Fruit fly (Drosophila melanogaster) whole organism, prepupa: Measurements from ENCODE around the gene PLCXD.
A peak's percentile ranks its signal among the peaks of the same experiment; 100 is the strongest.

Source experiments
- Blimp-1 ChIP-seq: fragments of 200-800 bp; sonication (Bioruptor generic); optimal IDR thresholded peaks from 3 replicates; lab custom pipeline; 2017; ENCODE audit warnings: missing biosample characterization, missing genetic modification characterization, mild to moderate bottlenecking, moderate library complexity, missing genetic modification reagents
- CG10631 ChIP-seq: fragments of 200-800 bp; sonication (Bioruptor generic); optimal IDR thresholded peaks from 2 replicates; lab custom pipeline; 2016; ENCODE audit warnings: missing biosample characterization, missing genetic modification characterization
- CG10669 ChIP-seq: fragments of 200-800 bp; sonication (Bioruptor generic); optimal IDR thresholded peaks from 3 replicates; lab custom pipeline; 2018; ENCODE audit warnings: missing biosample characterization, mild to moderate bottlenecking, missing genetic modification characterization, moderate library complexity
- CG11294 ChIP-seq: fragments of 200-800 bp; sonication (Bioruptor generic); IDR thresholded peaks from 2 replicates; pipeline ENCODE4 v1.3.6; 2022; ENCODE audit warnings: missing biosample characterization, missing genetic modification characterization
- CG11762 ChIP-seq: fragments of 200-800 bp; sonication (Bioruptor generic); optimal IDR thresholded peaks from 3 replicates; lab custom pipeline; 2016; ENCODE audit warnings: missing biosample characterization, missing genetic modification characterization; ENCODE audit not compliant: insufficient read depth
- CG11902 ChIP-seq: fragments of 200-800 bp; sonication (Bioruptor generic); optimal IDR thresholded peaks from 3 replicates; lab custom pipeline; 2016; ENCODE audit warnings: missing biosample characterization, missing genetic modification characterization
- CG1621 ChIP-seq: fragments of 200-800 bp; sonication (Bioruptor generic); optimal IDR thresholded peaks from 3 replicates; lab custom pipeline; 2018; ENCODE audit warnings: missing biosample characterization, mild to moderate bottlenecking, missing genetic modification characterization
- CG16779 ChIP-seq: fragments of 200-800 bp; sonication (Bioruptor generic); optimal IDR thresholded peaks from 3 replicates; lab custom pipeline; 2017; ENCODE audit warnings: missing biosample characterization, mild to moderate bottlenecking, missing genetic modification characterization
- CG3032 ChIP-seq: fragments of 200-800 bp; optimal IDR thresholded peaks from 2 replicates; lab custom pipeline; 2019; ENCODE audit warnings: missing biosample characterization, mild to moderate bottlenecking, missing genetic modification characterization, moderate library complexity
- CG31627 ChIP-seq: fragments of 200-800 bp; sonication (Bioruptor generic); optimal IDR thresholded peaks from 3 replicates; lab custom pipeline; 2016; ENCODE audit warnings: missing biosample characterization, missing genetic modification characterization
- CG32006 ChIP-seq: fragments of 200-800 bp; sonication (Bioruptor generic); optimal IDR thresholded peaks from 3 replicates; lab custom pipeline; 2017; ENCODE audit warnings: missing biosample characterization, mild to moderate bottlenecking, missing genetic modification characterization
- CG34406 ChIP-seq: fragments of 200-800 bp; sonication (Bioruptor generic); optimal IDR thresholded peaks from 3 replicates; lab custom pipeline; 2016; ENCODE audit warnings: missing biosample characterization, missing genetic modification characterization
- CG4318 ChIP-seq: fragments of 200-800 bp; sonication (Bioruptor generic); optimal IDR thresholded peaks from 3 replicates; lab custom pipeline; 2017; ENCODE audit warnings: missing biosample characterization, mild to moderate bottlenecking, missing genetic modification characterization
- CG6163 ChIP-seq: fragments of 200-800 bp; sonication (Bioruptor generic); IDR thresholded peaks from 3 replicates; pipeline ENCODE4 v1.3.6; 2022; ENCODE audit warnings: missing biosample characterization, missing genetic modification characterization
- CG6276 ChIP-seq: fragments of 200-800 bp; sonication (Bioruptor generic); optimal IDR thresholded peaks from 2 replicates; lab custom pipeline; 2017; ENCODE audit warnings: missing biosample characterization, mild to moderate bottlenecking, missing genetic modification characterization
- CG6792 ChIP-seq: fragments of 200-800 bp; sonication (Bioruptor generic); optimal IDR thresholded peaks from 3 replicates; lab custom pipeline; 2016; ENCODE audit warnings: missing biosample characterization, missing genetic modification characterization
- CG6854 ChIP-seq: fragments of 200-800 bp; sonication (Bioruptor generic); optimal IDR thresholded peaks from 2 replicates; lab custom pipeline; 2017; ENCODE audit warnings: missing biosample characterization, mild to moderate bottlenecking, missing genetic modification characterization
- CG7368 ChIP-seq: fragments of 200-800 bp; sonication (Bioruptor generic); optimal IDR thresholded peaks from 3 replicates; lab custom pipeline; 2016; ENCODE audit warnings: missing biosample characterization, missing genetic modification characterization
- CG8319 ChIP-seq: fragments of 200-800 bp; sonication (Bioruptor generic); optimal IDR thresholded peaks from 3 replicates; lab custom pipeline; 2016; ENCODE audit warnings: missing biosample characterization, missing genetic modification characterization
- Eip75B ChIP-seq: fragments of 200-800 bp; sonication (Bioruptor generic); optimal IDR thresholded peaks from 3 replicates; lab custom pipeline; 2016; ENCODE audit warnings: missing biosample characterization, missing genetic modification characterization
- Eip93F ChIP-seq: fragments of 200-800 bp; sonication (Bioruptor generic); optimal IDR thresholded peaks from 2 replicates; lab custom pipeline; 2016; ENCODE audit warnings: missing biosample characterization, mild to moderate bottlenecking, missing genetic modification characterization
- Ets21C ChIP-seq: fragments of 200-800 bp; sonication (Bioruptor generic); optimal IDR thresholded peaks from 3 replicates; lab custom pipeline; 2016; ENCODE audit warnings: missing biosample characterization, missing genetic modification characterization
- Ets96B ChIP-seq: fragments of 200-800 bp; optimal IDR thresholded peaks from 2 replicates; lab custom pipeline; 2019; ENCODE audit warnings: missing biosample characterization, mild to moderate bottlenecking, missing genetic modification characterization, moderate library complexity
- Hr38 ChIP-seq: sonication (Bioruptor generic); optimal IDR thresholded peaks from 2 replicates; lab custom pipeline; 2016; ENCODE audit warnings: missing biosample characterization, missing genetic modification characterization
- Hr39 ChIP-seq: fragments of 200-800 bp; sonication (Bioruptor generic); optimal IDR thresholded peaks from 2 replicates; lab custom pipeline; 2016; ENCODE audit warnings: missing biosample characterization, missing genetic modification characterization
- Lpt ChIP-seq: fragments of 200-800 bp; sonication (Bioruptor generic); optimal IDR thresholded peaks from 3 replicates; lab custom pipeline; 2016; ENCODE audit warnings: missing biosample characterization, missing genetic modification characterization
- Met ChIP-seq: fragments of 200-800 bp; sonication (Bioruptor generic); optimal IDR thresholded peaks from 3 replicates; lab custom pipeline; 2016; ENCODE audit warnings: missing biosample characterization, missing genetic modification characterization
- Smox ChIP-seq: fragments of 200-800 bp; sonication (Bioruptor generic); optimal IDR thresholded peaks from 3 replicates; lab custom pipeline; 2016; ENCODE audit warnings: missing biosample characterization, missing genetic modification characterization
- Sox102F ChIP-seq: fragments of 200-800 bp; sonication (Bioruptor generic); optimal IDR thresholded peaks from 2 replicates; lab custom pipeline; 2016; ENCODE audit warnings: missing biosample characterization, mild to moderate bottlenecking, missing genetic modification characterization
- Sox14 ChIP-seq: fragments of 200-800 bp; sonication (Bioruptor generic); optimal IDR thresholded peaks from 3 replicates; lab custom pipeline; 2016; ENCODE audit warnings: missing biosample characterization, missing genetic modification characterization
- Sox15 ChIP-seq: fragments of 200-800 bp; sonication (Bioruptor generic); optimal IDR thresholded peaks from 3 replicates; lab custom pipeline; 2016; ENCODE audit warnings: missing biosample characterization, missing genetic modification characterization
- achi ChIP-seq: fragments of 200-800 bp; sonication (Bioruptor generic); optimal IDR thresholded peaks from 3 replicates; lab custom pipeline; 2016; ENCODE audit warnings: missing biosample characterization, missing genetic modification characterization
- acj6 ChIP-seq: fragments of 200-800 bp; sonication (Bioruptor generic); optimal IDR thresholded peaks from 3 replicates; lab custom pipeline; 2016; ENCODE audit warnings: missing biosample characterization, missing genetic modification characterization
- dac ChIP-seq: fragments of 200-800 bp; sonication (Bioruptor generic); optimal IDR thresholded peaks from 2 replicates; lab custom pipeline; 2017; ENCODE audit warnings: missing biosample characterization, mild to moderate bottlenecking, missing genetic modification characterization
- eg ChIP-seq: fragments of 200-800 bp; sonication (Bioruptor generic); IDR thresholded peaks from 3 replicates; pipeline ENCODE4 v1.3.6; 2022; ENCODE audit warnings: missing biosample characterization, missing genetic modification characterization
- esn ChIP-seq: fragments of 200-800 bp; sonication (Bioruptor generic); optimal IDR thresholded peaks from 2 replicates; lab custom pipeline; 2016; ENCODE audit warnings: missing biosample characterization, mild to moderate bottlenecking, missing genetic modification characterization, moderate library complexity
- fd59A ChIP-seq: fragments of 200-800 bp; sonication (Bioruptor generic); optimal IDR thresholded peaks from 2 replicates; lab custom pipeline; 2017; ENCODE audit warnings: missing biosample characterization, mild to moderate bottlenecking, missing genetic modification characterization, missing genetic modification reagents
- fd85E ChIP-seq: fragments of 200-800 bp; sonication (Bioruptor generic); optimal IDR thresholded peaks from 3 replicates; lab custom pipeline; 2016; ENCODE audit warnings: missing biosample characterization, missing genetic modification characterization
- fkh ChIP-seq: fragments of 200-800 bp; sonication (Bioruptor generic); optimal IDR thresholded peaks from 3 replicates; lab custom pipeline; 2017; ENCODE audit warnings: missing biosample characterization, mild to moderate bottlenecking, missing genetic modification characterization, moderate library complexity
- net ChIP-seq: fragments of 200-800 bp; sonication (Bioruptor generic); optimal IDR thresholded peaks from 3 replicates; lab custom pipeline; 2016; ENCODE audit warnings: missing biosample characterization, missing genetic modification characterization
- salr ChIP-seq, 2 experiments: fragments of 200-800 bp; sonication (Bioruptor generic); optimal IDR thresholded peaks; 3 replicates each; lab custom pipeline; 2016 to 2018; ENCODE audit warnings: missing biosample characterization in 2 of 2, missing genetic modification characterization in 2 of 2, mild to moderate bottlenecking in 1 of 2
- ss ChIP-seq, 2 experiments: fragments of 200-800 bp; sonication (Bioruptor generic); optimal IDR thresholded peaks; 2 replicates in 1 of 2; 3 replicates in 1 of 2; lab custom pipeline; 2017 to 2018; ENCODE audit warnings: mild to moderate bottlenecking in 2 of 2, missing biosample characterization in 2 of 2, missing genetic modification characterization in 2 of 2, moderate library complexity in 1 of 2
- svp ChIP-seq: fragments of 200-800 bp; sonication (Bioruptor generic); peaks from one replicate; lab custom pipeline; 2016; ENCODE audit warnings: missing biosample characterization, missing genetic modification characterization
- topi ChIP-seq: fragments of 200-800 bp; sonication (Bioruptor generic); optimal IDR thresholded peaks from 3 replicates; lab custom pipeline; 2016; ENCODE audit warnings: missing biosample characterization, missing genetic modification characterization
- vri ChIP-seq: fragments of 200-800 bp; sonication (Bioruptor generic); optimal IDR thresholded peaks from 3 replicates; lab custom pipeline; 2016; ENCODE audit warnings: missing biosample characterization, mild to moderate bottlenecking, missing genetic modification characterization

PLCXD gene

DNA sequence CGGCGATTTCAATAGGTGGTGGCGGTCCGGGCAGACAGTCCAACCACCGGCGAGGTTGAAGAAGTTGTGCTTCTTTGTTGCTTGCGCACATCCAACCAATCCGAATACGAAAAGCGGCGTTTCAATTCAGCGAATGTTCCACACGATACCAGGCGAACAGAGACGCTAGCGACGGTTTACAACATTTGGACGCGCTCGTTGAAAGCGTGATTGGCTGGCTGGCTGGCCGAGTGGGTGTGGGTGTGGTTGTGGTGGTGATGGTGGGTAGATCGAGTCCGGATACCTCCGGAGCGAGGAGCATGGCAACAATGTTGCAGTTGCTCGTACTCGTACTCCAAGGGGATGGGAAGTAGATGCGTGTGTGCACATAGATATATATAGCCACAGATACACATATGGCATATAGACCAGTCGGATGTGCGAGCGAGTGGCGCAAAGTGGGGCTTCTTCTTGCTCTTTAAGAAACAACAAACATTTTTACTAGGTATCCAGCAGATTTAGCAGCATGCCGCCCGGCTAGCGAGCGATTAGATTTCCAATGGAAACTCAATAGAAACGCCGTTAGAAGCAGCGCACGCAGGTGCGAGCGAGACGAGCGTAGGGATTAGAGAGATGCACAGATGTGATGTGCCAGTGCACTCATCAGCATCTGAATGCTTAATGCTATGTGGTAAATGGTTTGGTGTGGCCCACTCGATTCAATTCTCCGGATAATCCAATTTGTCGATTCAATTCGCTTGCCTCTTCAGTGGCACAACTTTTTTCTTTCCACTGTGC lies 38.9 kb upstream of the PLCXD start (continued):
- no peak for TF ChIP-seq CG8319
- TF ChIP-seq fd85E (GFP tag; lab: Kevin White, UChicago): no peak
- TF ChIP-seq Ets96B: no peak
- TF ChIP-seq CG32006 (GFP tag; lab: Kevin White, UChicago): no peak
- TF ChIP-seq CG1621 (tag; lab: Kevin White, UChicago): peak; percentile 88
- no peak for TF ChIP-seq salr (GFP tag; optimal IDR thresholded peaks at IDR 0.05; lab: Kevin White, UChicago)
- no peak for TF ChIP-seq vri (GFP tag; lab: Kevin White, UChicago)
- TF ChIP-seq CG6276 (GFP tag; lab: Kevin White, UChicago): peak; percentile 17
- no peak for TF ChIP-seq fd59A (GFP tag; lab: Kevin White, UChicago)
- no peak for TF ChIP-seq CG3032
- TF ChIP-seq CG7368: no peak
- TF ChIP-seq esn: no peak
- TF ChIP-seq CG31627: no peak
- peak; percentile 56 for TF ChIP-seq Sox14 (GFP tag; lab: Kevin White, UChicago)
- no peak for TF ChIP-seq Met (GFP tag; lab: Kevin White, UChicago)

DNA sequence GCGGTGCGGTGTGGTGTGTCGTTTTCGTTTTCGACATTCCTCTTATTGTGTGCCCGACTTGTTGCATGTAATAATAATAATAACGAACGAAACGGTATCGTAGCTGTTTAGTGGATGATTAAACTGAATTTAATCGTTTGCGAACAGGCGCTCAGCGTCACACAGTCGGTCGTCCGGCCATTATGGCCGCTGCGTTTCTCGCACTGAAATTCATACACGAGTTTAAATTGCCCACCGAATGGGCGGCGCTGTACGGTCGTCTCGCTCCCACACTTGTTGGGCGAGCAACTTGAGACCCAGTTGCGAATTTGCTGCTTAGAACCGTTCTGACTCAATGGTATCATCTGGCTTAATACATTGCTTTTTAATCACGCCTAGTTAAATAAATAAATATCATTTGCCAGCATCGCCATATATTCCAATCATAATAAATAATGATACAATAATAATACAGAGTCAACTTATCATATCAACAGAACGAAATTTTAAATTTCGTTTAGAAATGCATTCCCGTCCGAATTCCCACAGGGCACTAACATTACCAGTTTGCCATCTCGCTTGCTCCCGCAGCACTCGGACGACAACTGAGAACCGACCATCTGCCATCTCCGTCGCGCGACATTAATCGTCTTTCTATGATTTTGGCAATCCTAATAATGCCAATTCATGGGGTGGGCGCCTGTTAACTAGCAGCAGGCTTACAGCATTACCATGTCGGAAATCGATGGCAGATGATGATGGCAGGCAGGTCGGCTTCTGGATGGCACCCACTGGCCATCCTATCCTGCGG lies 38.1 kb upstream of the PLCXD start:
- TF ChIP-seq Smox (GFP tag; lab: Kevin White, UChicago) (peak; percentile 90), Eip75B (peak; percentile 84), Eip93F (GFP tag; lab: Kevin White, UChicago) (no peak), CG34406 (GFP tag; lab: Kevin White, UChicago) (peak; percentile 91), Sox102F (GFP tag; lab: Kevin White, UChicago) (peak; percentile 86), fd59A (GFP tag; lab: Kevin White, UChicago) (peak; percentile 88), eg (GFP tag; lab: Robert Waterston, UW) (no peak), vri (GFP tag; lab: Kevin White, UChicago) (no peak), svp (GFP tag; lab: Kevin White, UChicago) (peak; percentile 93), Met (GFP tag; lab: Kevin White, UChicago) (peak; percentile 91), topi (GFP tag; lab: Kevin White, UChicago) (peak; percentile 92), CG32006 (GFP tag; lab: Kevin White, UChicago) (peak; percentile 93), CG11294 (no peak), CG16779 (tag; lab: Kevin White, UChicago) (peak; percentile 93), Sox15 (GFP tag; lab: Kevin White, UChicago) (peak; percentile 86), Ets21C (peak; percentile 71), Hr39 (peak; percentile 80), esn (peak; percentile 93), CG6792 (GFP tag; lab: Kevin White, UChicago) (peak; percentile 87), CG10669 (GFP tag; lab: Kevin White, UChicago) (peak; percentile 93), CG4318 (GFP tag; lab: Kevin White, UChicago) (peak; percentile 87), acj6 (GFP tag; lab: Kevin White, UChicago) (peak; percentile 90), CG6854 (GFP tag; lab: Kevin White, UChicago) (peak; percentile 86), salr (GFP tag; optimal IDR thresholded peaks at IDR 0.05; lab: Kevin White, UChicago) (peak; percentile 55 to 89), fkh (peak; percentile 6), CG1621 (tag; lab: Kevin White, UChicago) (peak; percentile 82), CG10631 (peak; percentile 91), CG11902 (peak; percentile 87), dac (GFP tag; lab: Kevin White, UChicago) (peak; percentile 78), fd85E (GFP tag; lab: Kevin White, UChicago) (peak; percentile 42), achi (GFP tag; lab: Kevin White, UChicago) (peak; percentile 91), Sox14 (GFP tag; lab: Kevin White, UChicago) (peak; percentile 90), net (peak; percentile 83), ss (GFP tag; optimal IDR thresholded peaks at IDR 0.05; lab: Kevin White, UChicago) (peak; percentile 88 to 94), Blimp-1 (GFP tag; lab: Kevin White, UChicago) (peak; percentile 79), CG7368 (peak; percentile 82), CG6163 (no peak), CG8319 (peak; percentile 88), Ets96B (peak; percentile 93), Lpt (GFP tag; lab: Kevin White, UChicago) (peak; percentile 74), CG11762 (peak; percentile 87), Hr38 (GFP tag; lab: Kevin White, UChicago) (peak; percentile 48)
